Worm (Caenorhabditis elegans): Measurements from ENCODE around the gene let-19.

ce11 chrII:8721955-8722524, 48.7 kb upstream of the let-19 start, which contains the start of gene trcs-2:
- TF ChIP-seq nhr-237 (tag; optimal IDR thresholded peaks at IDR 0.05), result no peak
- TF ChIP-seq lsy-2 (tag; optimal IDR thresholded peaks at IDR 0.05), result no peak
- TF ChIP-seq lin-39 (tag; optimal IDR thresholded peaks at IDR 0.05), result no peak
- no peak for TF ChIP-seq zip-11 (GFP tag; IDR thresholded peaks at IDR 0.05)
- no peak for TF ChIP-seq F10B5.3 (tag; optimal IDR thresholded peaks at IDR 0.05)
- no peak for TF ChIP-seq ama-1 (optimal IDR thresholded peaks at IDR 0.05)
- no peak for TF ChIP-seq lin-13 (GFP tag; optimal IDR thresholded peaks at IDR 0.05)
- TF ChIP-seq duxl-1 (tag; optimal IDR thresholded peaks at IDR 0.05; ENCODE audit: poor library complexity), result no peak
- TF ChIP-seq hmg-1.1 (GFP tag; IDR thresholded peaks at IDR 0.05), result no peak
- TF ChIP-seq spr-1 (tag; optimal IDR thresholded peaks at IDR 0.05), result no peak
- TF ChIP-seq ceh-82 (tag; optimal IDR thresholded peaks at IDR 0.05), result no peak
- TF ChIP-seq hlh-30 (tag; optimal IDR thresholded peaks at IDR 0.05; ENCODE audit: insufficient read depth), result no peak
- TF ChIP-seq mdl-1 (tag; optimal IDR thresholded peaks at IDR 0.05), result no peak

Data from whole organism, L4 larva.